Worm (Caenorhabditis elegans) whole organism, young adult: ENCODE data around the gene stip-1.

Experiments
- F33H1.4 ChIP-seq: fragments of 200-800 bp; sonication (Bioruptor generic); IDR thresholded peaks from 2 replicates; pipeline ENCODE4 v1.3.6; 2022; ENCODE audit warnings: missing genetic modification reagents, missing genetic modification characterization, missing compliant biosample characterization
- ama-1 ChIP-seq, 3 experiments: fragments of 150-350 bp in 1 of 3; sonication (generic microtip) in 2 of 3; optimal IDR thresholded peaks; 2 replicates each; lab custom pipeline; 2014 to 2018; ENCODE audit warnings: missing biosample characterization in 2 of 3, missing genetic modification characterization in 2 of 3, missing genetic modification reagents in 2 of 3
- ekl-4 ChIP-seq: fragments of 200-800 bp; sonication (Bioruptor generic); IDR thresholded peaks from 2 replicates; pipeline ENCODE4 v1.3.6; 2022; ENCODE audit warnings: missing genetic modification reagents, missing genetic modification characterization, missing compliant biosample characterization
- gei-17 ChIP-seq: fragments of 200-800 bp; sonication (Bioruptor generic); optimal IDR thresholded peaks from 2 replicates; lab custom pipeline; 2018; ENCODE audit warnings: mild to moderate bottlenecking, missing genetic modification characterization, missing compliant biosample characterization
- him-1 ChIP-seq: sonication (generic microtip); optimal IDR thresholded peaks from 2 replicates; lab custom pipeline; 2016; ENCODE audit warnings: missing genotype, missing genetic modification reagents, missing genetic modification characterization, missing compliant biosample characterization
- lin-54 ChIP-seq: fragments of 200-800 bp; sonication (Bioruptor generic); optimal IDR thresholded peaks from 2 replicates; lab custom pipeline; 2018; ENCODE audit warnings: mild to moderate bottlenecking, missing genetic modification characterization, missing compliant biosample characterization
- mel-28 ChIP-seq: sonication (generic microtip); optimal IDR thresholded peaks from 2 replicates; lab custom pipeline; 2016; ENCODE audit warnings: borderline replicate concordance, mild to moderate bottlenecking, missing genetic modification characterization, missing compliant biosample characterization
- nfya-1 ChIP-seq: sonication (generic microtip); optimal IDR thresholded peaks from 2 replicates; lab custom pipeline; 2017; ENCODE audit warnings: antibody characterized with exemption, missing compliant biosample characterization, missing genetic modification characterization, borderline replicate concordance; ENCODE audit not compliant: insufficient read depth
- pbrm-1 ChIP-seq: fragments of 200-800 bp; sonication (Bioruptor generic); IDR thresholded peaks from 2 replicates; pipeline ENCODE4 v1.3.6; 2022; ENCODE audit warnings: missing genetic modification reagents, missing genetic modification characterization, missing compliant biosample characterization
- pha-4 ChIP-seq: fragments of 150-350 bp; sonication (generic microtip); optimal IDR thresholded peaks from 2 replicates; lab custom pipeline; 2014; ENCODE audit warnings: missing biosample characterization, missing genetic modification reagents, missing genetic modification characterization
- tbx-9 ChIP-seq: sonication (generic microtip); optimal IDR thresholded peaks from 2 replicates; lab custom pipeline; 2016; ENCODE audit warnings: borderline replicate concordance, missing genetic modification characterization, inconsistent platforms, missing compliant biosample characterization
- unc-62 ChIP-seq: fragments of 150-350 bp; optimal IDR thresholded peaks from 2 replicates; lab custom pipeline; 2014; ENCODE audit warnings: missing biosample characterization, missing genetic modification reagents, missing genetic modification characterization
- ztf-22 ChIP-seq: fragments of 200-800 bp; sonication (Bioruptor generic); optimal IDR thresholded peaks from 2 replicates; lab custom pipeline; 2018; ENCODE audit warnings: mild to moderate bottlenecking, missing genetic modification characterization, moderate library complexity, missing compliant biosample characterization

ce11 chrII:10389776-10390175 is 40.0 kb upstream of the stip-1 start:
- TF ChIP-seq nfya-1, result no peak
- peak; percentile 32 for TF ChIP-seq lin-54 (GFP tag; lab: Kevin White, UChicago)
- no peak for TF ChIP-seq mel-28 (tag; lab: Kevin White, UChicago)
- no peak for TF ChIP-seq F33H1.4
- TF ChIP-seq pha-4 (tag; lab: Kevin White, UChicago), result no peak
- no peak for TF ChIP-seq unc-62 (GFP tag; lab: Kevin White, UChicago)
- peak; percentile 23 for TF ChIP-seq ama-1 (optimal IDR thresholded peaks at IDR 0.05; lab: Kevin White, UChicago)
- TF ChIP-seq ama-1 (GFP tag; optimal IDR thresholded peaks at IDR 0.05; lab: Kevin White, UChicago), result no peak
- no peak for TF ChIP-seq gei-17 (GFP tag; lab: Kevin White, UChicago)
- TF ChIP-seq him-1 (tag; lab: Kevin White, UChicago), result no peak
- TF ChIP-seq tbx-9, result no peak
- 0 out of 2 replicates have a peak, but pooled peaks have one; percentile 13 for TF ChIP-seq pbrm-1
- peak; percentile 23 for TF ChIP-seq ztf-22 (GFP tag; lab: Kevin White, UChicago)
- no peak for TF ChIP-seq ekl-4 (GFP tag; lab: Robert Waterston, UW)
